Fruit fly (Drosophila melanogaster) whole organism, embryonic: ENCODE measurements around the gene CG31638.
A peak's percentile ranks its signal among the peaks of the same experiment; 100 is the strongest.

Experiments used
- Abd-B ChIP-seq: fragments of 200-800 bp; sonication (Bioruptor generic); optimal IDR thresholded peaks from 2 replicates; lab custom pipeline; 2018; ENCODE audit warnings: missing biosample characterization, mild to moderate bottlenecking, missing genetic modification characterization, moderate library complexity
- Atf-2 ChIP-seq: fragments of 200-800 bp; sonication (Bioruptor generic); optimal IDR thresholded peaks from 2 replicates; lab custom pipeline; 2016; ENCODE audit warnings: missing biosample characterization, missing genetic modification characterization
- B-H2 ChIP-seq: fragments of 200-800 bp; sonication (Bioruptor generic); optimal IDR thresholded peaks from 2 replicates; lab custom pipeline; 2018; ENCODE audit warnings: missing biosample characterization, mild to moderate bottlenecking, missing genetic modification characterization
- CG10321 ChIP-seq: fragments of 200-800 bp; sonication (Bioruptor generic); IDR thresholded peaks from 2 replicates; pipeline ENCODE4 v1.3.6; 2022; ENCODE audit warnings: missing biosample characterization, missing genetic modification characterization
- CG10654 ChIP-seq: fragments of 200-800 bp; sonication (Bioruptor generic); optimal IDR thresholded peaks from 2 replicates; lab custom pipeline; 2016; ENCODE audit warnings: missing biosample characterization, missing genetic modification characterization
- CG11085 ChIP-seq: fragments of 200-800 bp; sonication (Bioruptor generic); IDR thresholded peaks from 2 replicates; pipeline ENCODE4 v1.3.6; 2022; ENCODE audit warnings: missing biosample characterization, missing genetic modification characterization
- CG11093 ChIP-seq: fragments of 200-800 bp; sonication (Bioruptor generic); IDR thresholded peaks from 3 replicates; pipeline ENCODE4 v1.3.6; 2022; ENCODE audit warnings: missing biosample characterization, missing genetic modification characterization
- CG11723 ChIP-seq: fragments of 200-800 bp; sonication (Bioruptor generic); optimal IDR thresholded peaks from 2 replicates; lab custom pipeline; 2017; ENCODE audit warnings: missing biosample characterization, mild to moderate bottlenecking, missing genetic modification characterization
- CG12104 ChIP-seq: fragments of 200-800 bp; sonication (Bioruptor generic); optimal IDR thresholded peaks from 3 replicates; lab custom pipeline; 2016; ENCODE audit warnings: missing biosample characterization, missing genetic modification characterization
- CG12219 ChIP-seq: fragments of 200-800 bp; sonication (Bioruptor generic); optimal IDR thresholded peaks from 3 replicates; lab custom pipeline; 2018; ENCODE audit warnings: missing biosample characterization, mild to moderate bottlenecking, missing genetic modification characterization
- CG12299 ChIP-seq: fragments of 200-800 bp; sonication (Bioruptor generic); optimal IDR thresholded peaks from 2 replicates; lab custom pipeline; 2018; ENCODE audit warnings: missing biosample characterization, mild to moderate bottlenecking, missing genetic modification characterization
- CG14860 ChIP-seq: fragments of 200-800 bp; sonication (Bioruptor generic); IDR thresholded peaks from 3 replicates; pipeline ENCODE4 v1.3.6; 2022; ENCODE audit warnings: missing biosample characterization, missing genetic modification characterization; ENCODE audit not compliant: partially characterized antibody
- CG15269 ChIP-seq: fragments of 200-800 bp; sonication (Bioruptor generic); optimal IDR thresholded peaks from 2 replicates; lab custom pipeline; 2018; ENCODE audit warnings: missing biosample characterization, mild to moderate bottlenecking, missing genetic modification characterization, moderate library complexity
- CG16779 ChIP-seq: fragments of 200-800 bp; sonication (Bioruptor generic); IDR thresholded peaks from 2 replicates; pipeline ENCODE4 v1.3.6; 2022; ENCODE audit warnings: missing biosample characterization, missing genetic modification characterization
- CG17385 ChIP-seq: fragments of 200-800 bp; sonication (Bioruptor generic); optimal IDR thresholded peaks from 3 replicates; lab custom pipeline; 2018; ENCODE audit warnings: missing biosample characterization, mild to moderate bottlenecking, missing genetic modification characterization
- CG2120 ChIP-seq: fragments of 200-800 bp; sonication (Bioruptor generic); optimal IDR thresholded peaks from 3 replicates; lab custom pipeline; 2016; ENCODE audit warnings: missing biosample characterization, missing genetic modification characterization
- CG3281 ChIP-seq: fragments of 200-800 bp; sonication (Bioruptor generic); optimal IDR thresholded peaks from 3 replicates; lab custom pipeline; 2017; ENCODE audit warnings: missing biosample characterization, mild to moderate bottlenecking, missing genetic modification characterization
- CG5953 ChIP-seq: fragments of 200-800 bp; sonication (Bioruptor generic); IDR thresholded peaks from 2 replicates; pipeline ENCODE4 v1.3.6; 2022; ENCODE audit warnings: missing biosample characterization, missing genetic modification characterization
- CG8924 ChIP-seq: fragments of 200-800 bp; optimal IDR thresholded peaks from 3 replicates; lab custom pipeline; 2019; ENCODE audit warnings: missing biosample characterization, mild to moderate bottlenecking, missing genetic modification characterization, moderate library complexity
- Camta ChIP-seq: fragments of 200-800 bp; sonication (Bioruptor generic); optimal IDR thresholded peaks from 2 replicates; lab custom pipeline; 2016; ENCODE audit warnings: missing biosample characterization, missing genetic modification characterization
- CoRest ChIP-seq: fragments of 200-800 bp; sonication (Bioruptor generic); optimal IDR thresholded peaks from 3 replicates; lab custom pipeline; 2018; ENCODE audit warnings: missing biosample characterization, mild to moderate bottlenecking, missing genetic modification characterization, moderate library complexity
- Dbx ChIP-seq: fragments of 200-800 bp; sonication (Bioruptor generic); IDR thresholded peaks from 3 replicates; pipeline ENCODE4 v1.3.6; 2022; ENCODE audit warnings: missing biosample characterization, missing genetic modification characterization
- Fer2 ChIP-seq: fragments of 200-800 bp; sonication (Bioruptor generic); optimal IDR thresholded peaks from 2 replicates; lab custom pipeline; 2018; ENCODE audit warnings: missing biosample characterization, mild to moderate bottlenecking, missing genetic modification characterization, moderate library complexity
- H2.0 ChIP-seq: fragments of 200-800 bp; sonication (Bioruptor generic); IDR thresholded peaks from 2 replicates; pipeline ENCODE4 v1.3.6; 2022; ENCODE audit warnings: missing biosample characterization, missing genetic modification characterization
- MBD-R2 ChIP-seq: fragments of 200-800 bp; sonication (Bioruptor generic); IDR thresholded peaks from 2 replicates; pipeline ENCODE4 v1.3.6; 2022; ENCODE audit warnings: missing biosample characterization, missing genetic modification characterization
- Myb ChIP-seq: fragments of 200-800 bp; sonication (Bioruptor generic); optimal IDR thresholded peaks from 2 replicates; lab custom pipeline; 2016; ENCODE audit warnings: missing biosample characterization, missing genetic modification characterization
- NC2β ChIP-seq: fragments of 200-800 bp; sonication (Bioruptor generic); optimal IDR thresholded peaks from 2 replicates; lab custom pipeline; 2016; ENCODE audit warnings: missing biosample characterization, missing genetic modification characterization
- Oaz ChIP-seq: fragments of 200-800 bp; sonication (Bioruptor generic); IDR thresholded peaks from 2 replicates; pipeline ENCODE4 v1.3.6; 2022; ENCODE audit warnings: missing biosample characterization, missing genetic modification characterization
- Sox102F ChIP-seq: fragments of 200-800 bp; sonication (Bioruptor generic); optimal IDR thresholded peaks from 2 replicates; lab custom pipeline; 2018; ENCODE audit warnings: missing biosample characterization, mild to moderate bottlenecking, missing genetic modification characterization, moderate library complexity
- Sry-β ChIP-seq: fragments of 200-800 bp; sonication (Bioruptor generic); optimal IDR thresholded peaks from 2 replicates; lab custom pipeline; 2018; ENCODE audit warnings: missing biosample characterization, mild to moderate bottlenecking, missing genetic modification characterization, moderate library complexity
- Taf1 ChIP-seq: fragments of 200-800 bp; sonication (Bioruptor generic); IDR thresholded peaks from 2 replicates; pipeline ENCODE4 v1.3.6; 2022; ENCODE audit warnings: missing biosample characterization, missing genetic modification characterization
- abd-A ChIP-seq: fragments of 200-800 bp; sonication (Bioruptor generic); optimal IDR thresholded peaks from 3 replicates; lab custom pipeline; 2019; ENCODE audit warnings: missing biosample characterization, mild to moderate bottlenecking, missing genetic modification characterization, moderate library complexity
- aop ChIP-seq: fragments of 200-800 bp; sonication (Bioruptor generic); IDR thresholded peaks from 2 replicates; pipeline ENCODE4 v1.3.6; 2022; ENCODE audit warnings: missing biosample characterization, missing genetic modification characterization
- ash1 ChIP-seq: fragments of 200-800 bp; sonication (Bioruptor generic); optimal IDR thresholded peaks from 2 replicates; lab custom pipeline; 2018; ENCODE audit warnings: missing biosample characterization, mild to moderate bottlenecking, missing genetic modification characterization
- bbx ChIP-seq: fragments of 200-800 bp; sonication (Bioruptor generic); IDR thresholded peaks from 2 replicates; pipeline ENCODE4 v1.3.6; 2022; ENCODE audit warnings: missing biosample characterization, missing genetic modification characterization; ENCODE audit not compliant: partially characterized antibody
- disco-r ChIP-seq: fragments of 200-800 bp; sonication (Bioruptor generic); optimal IDR thresholded peaks from 2 replicates; lab custom pipeline; 2016; ENCODE audit warnings: missing biosample characterization, missing genetic modification characterization
- eve ChIP-seq, 2 experiments: fragments of >200 bp; optimal IDR thresholded peaks; 2 replicates each; lab custom pipeline; 2017; ENCODE audit warnings: missing biosample characterization in 2 of 2, missing genetic modification characterization in 2 of 2
- exex ChIP-seq: fragments of 200-800 bp; sonication (Bioruptor generic); optimal IDR thresholded peaks from 4 replicates; lab custom pipeline; 2018; ENCODE audit warnings: missing biosample characterization, mild to moderate bottlenecking, missing genetic modification characterization, moderate library complexity
- gfzf ChIP-seq: fragments of 200-800 bp; sonication (Bioruptor generic); optimal IDR thresholded peaks from 2 replicates; lab custom pipeline; 2016; ENCODE audit warnings: missing biosample characterization, mild to moderate bottlenecking, missing genetic modification characterization, moderate library complexity
- grau ChIP-seq: fragments of 200-800 bp; optimal IDR thresholded peaks from 3 replicates; lab custom pipeline; 2019; ENCODE audit warnings: missing biosample characterization, mild to moderate bottlenecking, missing genetic modification characterization, moderate library complexity
- nom ChIP-seq: fragments of 200-800 bp; sonication (Bioruptor generic); optimal IDR thresholded peaks from 2 replicates; lab custom pipeline; 2017; ENCODE audit warnings: missing biosample characterization, missing genetic modification characterization, mild to moderate bottlenecking, moderate library complexity, missing genetic modification reagents
- psq ChIP-seq: fragments of 200-800 bp; sonication (Bioruptor generic); optimal IDR thresholded peaks from 2 replicates; lab custom pipeline; 2017; ENCODE audit warnings: missing biosample characterization, missing genetic modification characterization
- sc ChIP-seq, 3 experiments: fragments of >200 bp in 2 of 3; fragments of 200-800 bp in 1 of 3; sonication (Bioruptor generic) in 1 of 3; optimal IDR thresholded peaks; 2 replicates in 2 of 3; 3 replicates in 1 of 3; lab custom pipeline; 2017; ENCODE audit warnings: mild to moderate bottlenecking in 1 of 3, missing biosample characterization in 1 of 3, missing genetic modification characterization in 1 of 3, missing genetic modification reagents in 1 of 3
- scrt ChIP-seq: fragments of 200-800 bp; sonication (Bioruptor generic); optimal IDR thresholded peaks from 2 replicates; lab custom pipeline; 2018; ENCODE audit warnings: missing biosample characterization, mild to moderate bottlenecking, missing genetic modification characterization, moderate library complexity
- sens-2 ChIP-seq: fragments of 200-800 bp; sonication (Bioruptor generic); IDR thresholded peaks from 2 replicates; pipeline ENCODE4 v1.3.6; 2022; ENCODE audit warnings: missing biosample characterization, missing genetic modification characterization
- seq ChIP-seq: fragments of 200-800 bp; sonication (Bioruptor generic); IDR thresholded peaks from 2 replicates; pipeline ENCODE4 v1.3.6; 2022; ENCODE audit warnings: missing biosample characterization, missing genetic modification characterization
- sim ChIP-seq: fragments of 200-800 bp; sonication (Bioruptor generic); IDR thresholded peaks from 2 replicates; pipeline ENCODE4 v1.3.6; 2022; ENCODE audit warnings: missing biosample characterization, missing genetic modification characterization
- sima ChIP-seq: fragments of 200-800 bp; sonication (Bioruptor generic); optimal IDR thresholded peaks from 2 replicates; lab custom pipeline; 2016; ENCODE audit warnings: missing biosample characterization, missing genetic modification characterization
- stc ChIP-seq: fragments of 200-800 bp; sonication (Bioruptor generic); IDR thresholded peaks from 2 replicates; pipeline ENCODE4 v1.3.6; 2022; ENCODE audit warnings: missing biosample characterization, missing genetic modification characterization
- trh ChIP-seq: fragments of 200-800 bp; sonication (Bioruptor generic); optimal IDR thresholded peaks from 2 replicates; lab custom pipeline; 2016; ENCODE audit warnings: missing biosample characterization, missing genetic modification characterization
- zfh1 ChIP-seq: fragments of 200-800 bp; sonication (Bioruptor generic); IDR thresholded peaks from 3 replicates; pipeline ENCODE4 v1.3.6; 2022; ENCODE audit warnings: missing biosample characterization, missing genetic modification characterization
- zfh2 ChIP-seq: fragments of 200-800 bp; sonication (Bioruptor generic); optimal IDR thresholded peaks from 2 replicates; lab custom pipeline; 2016; ENCODE audit warnings: missing biosample characterization, missing genetic modification characterization

CG31638 gene

DNA sequence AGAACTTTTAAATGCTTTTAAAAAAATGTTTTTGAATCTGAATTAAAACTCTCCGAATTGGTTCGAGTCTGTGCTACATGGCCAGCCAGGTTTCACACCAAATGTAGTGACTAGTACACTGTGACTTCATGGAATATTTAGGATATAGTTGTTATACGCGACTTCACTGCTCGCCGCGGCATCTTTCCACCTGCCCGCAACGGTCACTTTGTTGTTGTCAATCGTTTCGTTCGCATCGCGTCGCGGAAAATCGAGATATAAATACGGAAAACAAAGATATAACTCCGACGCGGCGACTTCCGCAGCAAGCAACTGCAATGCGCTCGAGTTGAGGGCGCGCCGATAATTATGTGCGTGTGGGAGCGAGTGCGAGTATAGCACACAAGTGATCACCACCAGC lies 7.6 kb downstream of the CG31638 start, which contains the start of gene CG31637 (continued):
- TF ChIP-seq NC2β (GFP tag; lab: Kevin White, UChicago) (peak; percentile 37), aop (GFP tag; lab: Robert Waterston, UW) (peak; percentile 3; the same call in 1 of the 2 replicates), Sry-β (GFP tag; lab: Kevin White, UChicago) (no peak), CG3281 (GFP tag; lab: Kevin White, UChicago) (no peak), exex (tag; lab: Kevin White, UChicago) (peak; percentile 17), Sox102F (GFP tag; lab: Kevin White, UChicago) (no peak), Dbx (GFP tag; lab: Robert Waterston, UW) (peak; percentile 66), Taf1 (GFP tag; lab: Robert Waterston, UW) (no peak), sc (optimal IDR thresholded peaks at IDR 0.05; lab: Kevin White, UChicago) (no peak), sc (GFP tag; optimal IDR thresholded peaks at IDR 0.05; lab: Kevin White, UChicago) (no peak), H2.0 (no peak), CG8924 (tag; lab: Kevin White, UChicago) (peak; percentile 43), Camta (GFP tag; lab: Kevin White, UChicago) (no peak), CG12104 (no peak), trh (GFP tag; lab: Kevin White, UChicago) (no peak), MBD-R2 (peak; percentile 82), sim (no peak), CG11723 (GFP tag; lab: Kevin White, UChicago) (no peak), zfh1 (no peak), CG15269 (tag; lab: Kevin White, UChicago) (peak; percentile 18), ash1 (GFP tag; lab: Kevin White, UChicago) (no peak), bbx (GFP tag; lab: Robert Waterston, UW) (peak; percentile 33), psq (no peak), CG12219 (no peak), CG12299 (tag; lab: Kevin White, UChicago) (peak; percentile 27), sens-2 (no peak), Myb (GFP tag; lab: Kevin White, UChicago) (peak; percentile 68), CG5953 (GFP tag; lab: Robert Waterston, UW) (0 out of 2 replicates have a peak, but pooled peaks have one; percentile 49), stc (GFP tag; lab: Robert Waterston, UW) (no peak), sima (GFP tag; lab: Kevin White, UChicago) (no peak), disco-r (GFP tag; lab: Kevin White, UChicago) (no peak), CoRest (peak; percentile 30), abd-A (tag; lab: Kevin White, UChicago) (no peak), seq (no peak), CG16779 (GFP tag; lab: Robert Waterston, UW) (no peak), CG10654 (GFP tag; lab: Kevin White, UChicago) (no peak), CG11085 (GFP tag; lab: Robert Waterston, UW) (no peak), scrt (no peak), grau (tag; lab: Kevin White, UChicago) (peak; percentile 42), Oaz (no peak), nom (peak; percentile 54), CG2120 (GFP tag; lab: Kevin White, UChicago) (no peak), zfh2 (GFP tag; lab: Kevin White, UChicago) (no peak), CG17385 (GFP tag; lab: Kevin White, UChicago) (peak; percentile 11), CG11093 (GFP tag; lab: Robert Waterston, UW) (no peak), eve (GFP tag; optimal IDR thresholded peaks at IDR 0.05; lab: Kevin White, UChicago) (no peak), Atf-2 (no peak), Fer2 (no peak), B-H2 (GFP tag; lab: Kevin White, UChicago) (peak; percentile 39), CG10321 (GFP tag; lab: Robert Waterston, UW) (no peak), gfzf (GFP tag; lab: Kevin White, UChicago) (peak; percentile 99), Abd-B (GFP tag; lab: Kevin White, UChicago) (no peak), CG14860 (no peak)
